Worm (Caenorhabditis elegans) whole organism, L4 larva: ENCODE measurements around the gene prmt-1.

ENCODE experiments used
- D1046.2 ChIP-seq: fragments of 200-800 bp; sonication (Bioruptor generic); IDR thresholded peaks from 2 replicates; pipeline ENCODE4 v1.3.6; 2022; ENCODE audit warnings: missing genetic modification characterization, missing compliant biosample characterization
- F26F4.8 ChIP-seq: fragments of 200-800 bp; sonication (Bioruptor generic); conservative IDR thresholded peaks from 2 replicates; pipeline ENCODE4 v1.3.6; 2022; ENCODE audit warnings: missing genetic modification characterization, missing compliant biosample characterization
- F44E2.7 ChIP-seq: fragments of 200-800 bp; sonication (Bioruptor generic); IDR thresholded peaks from 2 replicates; pipeline ENCODE4 v2.1.2; 2022; ENCODE audit warnings: missing genetic modification characterization, missing compliant biosample characterization
- R02D3.7 ChIP-seq: fragments of 150-350 bp; sonication (generic microtip); optimal IDR thresholded peaks from 3 replicates; lab custom pipeline; 2014; ENCODE audit warnings: missing biosample characterization, missing genetic modification characterization
- Y48G9A.11 ChIP-seq: fragments of 200-800 bp; sonication (Bioruptor generic); IDR thresholded peaks from 2 replicates; pipeline ENCODE4 v1.3.6; 2022; ENCODE audit warnings: missing genetic modification reagents, missing genetic modification characterization, missing compliant biosample characterization
- ZK546.5 ChIP-seq, 2 experiments: sonication (generic microtip); optimal IDR thresholded peaks; 2 replicates each; lab custom pipeline; 2017; ENCODE audit warnings: missing biosample characterization in 2 of 2, missing genetic modification characterization in 2 of 2
- aha-1 ChIP-seq: fragments of 150-350 bp; peaks from one replicate; lab custom pipeline; 2014; ENCODE audit warnings: missing biosample characterization, missing genetic modification characterization
- ceh-20 ChIP-seq: fragments of 200-800 bp; sonication (Bioruptor generic); IDR thresholded peaks from 2 replicates; pipeline ENCODE4 v1.3.6; 2022; ENCODE audit warnings: missing genetic modification reagents, missing genetic modification characterization, missing compliant biosample characterization
- ceh-44 ChIP-seq: fragments of 200-800 bp; sonication (Bioruptor generic); IDR thresholded peaks from 2 replicates; pipeline ENCODE4 v1.3.6; 2022; ENCODE audit warnings: missing genetic modification reagents, missing genetic modification characterization, missing compliant biosample characterization
- ceh-62 ChIP-seq: sonication (generic microtip); optimal IDR thresholded peaks from 2 replicates; lab custom pipeline; 2017; ENCODE audit warnings: missing biosample characterization, missing genetic modification characterization
- ceh-82 ChIP-seq: sonication (generic microtip); optimal IDR thresholded peaks from 2 replicates; lab custom pipeline; 2017; ENCODE audit warnings: missing biosample characterization, missing genetic modification characterization
- daf-8 ChIP-seq: fragments of 200-800 bp; sonication (Bioruptor generic); IDR thresholded peaks from 2 replicates; pipeline ENCODE4 v1.3.6; 2022; ENCODE audit warnings: missing genetic modification characterization, missing compliant biosample characterization
- dmd-6 ChIP-seq: fragments of 200-800 bp; sonication (Bioruptor generic); IDR thresholded peaks from 2 replicates; pipeline ENCODE4 v1.3.6; 2022; ENCODE audit warnings: missing genetic modification reagents, missing genetic modification characterization, missing compliant biosample characterization
- dpl-1 ChIP-seq: fragments of 150-350 bp; optimal IDR thresholded peaks from 2 replicates; lab custom pipeline; 2014; ENCODE audit warnings: missing biosample characterization, missing genetic modification reagents, missing genetic modification characterization
- gei-8 ChIP-seq: fragments of 200-800 bp; sonication (Bioruptor generic); optimal IDR thresholded peaks from 2 replicates; lab custom pipeline; 2018; ENCODE audit warnings: mild to moderate bottlenecking, missing genetic modification characterization, missing compliant biosample characterization
- hif-1 ChIP-seq, 2 experiments: sonication (generic microtip); optimal IDR thresholded peaks; 2 replicates each; lab custom pipeline; 2016 to 2017; ENCODE audit warnings: missing compliant biosample characterization in 2 of 2, missing genetic modification characterization in 2 of 2, missing genetic modification reagents in 2 of 2, missing genotype in 2 of 2, mild to moderate bottlenecking in 1 of 2
- hlh-30 ChIP-seq: sonication (generic microtip); optimal IDR thresholded peaks from 2 replicates; lab custom pipeline; 2017; ENCODE audit warnings: antibody characterized with exemption, mild to moderate bottlenecking, missing genetic modification characterization, missing compliant biosample characterization; ENCODE audit not compliant: insufficient read depth
- hmg-1.1 ChIP-seq: fragments of 200-800 bp; sonication (Bioruptor generic); IDR thresholded peaks from 2 replicates; pipeline ENCODE4 v1.3.6; 2022; ENCODE audit warnings: missing genetic modification reagents, missing genetic modification characterization, missing compliant biosample characterization
- lin-13 ChIP-seq: fragments of 150-350 bp; optimal IDR thresholded peaks from 2 replicates; lab custom pipeline; 2014; ENCODE audit warnings: missing biosample characterization, missing genetic modification reagents, missing genetic modification characterization
- lin-29 ChIP-seq: fragments of 200-800 bp; sonication (Bioruptor generic); IDR thresholded peaks from 2 replicates; pipeline ENCODE4 v1.3.6; 2022; ENCODE audit warnings: missing genetic modification reagents, missing genetic modification characterization, missing compliant biosample characterization
- lir-3 ChIP-seq: sonication (generic microtip); optimal IDR thresholded peaks from 2 replicates; lab custom pipeline; 2016; ENCODE audit warnings: mild to moderate bottlenecking, missing genetic modification characterization, missing compliant biosample characterization
- lsy-2 ChIP-seq, 2 experiments: fragments of 150-350 bp in 1 of 2; sonication (generic microtip) in 1 of 2; optimal IDR thresholded peaks; 2 replicates each; lab custom pipeline; 2014 to 2017; ENCODE audit warnings: missing biosample characterization in 2 of 2, missing genetic modification characterization in 2 of 2
- madf-5 ChIP-seq, 2 experiments: fragments of 200-800 bp; sonication (Bioruptor generic); IDR thresholded peaks; 2 replicates each; pipeline ENCODE4 v1.3.6; 2022; ENCODE audit warnings: missing compliant biosample characterization in 2 of 2, missing genetic modification characterization in 2 of 2
- mep-1 ChIP-seq: fragments of 150-350 bp; sonication (generic microtip); optimal IDR thresholded peaks from 3 replicates; lab custom pipeline; 2014; ENCODE audit warnings: missing biosample characterization, missing genetic modification characterization
- mes-2 ChIP-seq: sonication (generic microtip); optimal IDR thresholded peaks from 2 replicates; lab custom pipeline; 2016; ENCODE audit warnings: missing genotype, mild to moderate bottlenecking, missing genetic modification characterization, missing compliant biosample characterization; ENCODE audit not compliant: poor library complexity, severe bottlenecking
- mxl-2 ChIP-seq: fragments of 200-800 bp; sonication (Bioruptor generic); conservative IDR thresholded peaks from 2 replicates; pipeline ENCODE4 v1.3.6; 2022; ENCODE audit warnings: missing genetic modification reagents, missing genetic modification characterization, missing compliant biosample characterization
- nhr-28 ChIP-seq: fragments of 150-350 bp; optimal IDR thresholded peaks from 2 replicates; lab custom pipeline; 2014; ENCODE audit warnings: missing biosample characterization, missing genetic modification characterization
- nhr-42 ChIP-seq: fragments of 200-800 bp; sonication (Bioruptor generic); IDR thresholded peaks from 2 replicates; pipeline ENCODE4 v1.3.6; 2022; ENCODE audit warnings: missing genetic modification characterization, missing compliant biosample characterization
- nhr-48 ChIP-seq: sonication (generic microtip); optimal IDR thresholded peaks from 2 replicates; lab custom pipeline; 2016; ENCODE audit warnings: mild to moderate bottlenecking, missing genetic modification characterization, missing compliant biosample characterization
- nhr-6 ChIP-seq: fragments of 150-350 bp; optimal IDR thresholded peaks from 2 replicates; lab custom pipeline; 2014; ENCODE audit warnings: missing biosample characterization, missing genetic modification characterization
- nhr-77 ChIP-seq: fragments of 150-350 bp; optimal IDR thresholded peaks from 2 replicates; lab custom pipeline; 2014; ENCODE audit warnings: missing biosample characterization, missing genetic modification characterization
- pha-4 ChIP-seq, 2 experiments: fragments of 150-350 bp in 1 of 2; fragments of 200-800 bp in 1 of 2; sonication (Bioruptor generic) in 1 of 2; IDR thresholded peaks in 1 of 2; optimal IDR thresholded peaks in 1 of 2; 2 replicates each; pipeline versions ENCODE4 v1.3.6 to Lab custom; 2014 to 2022; ENCODE audit warnings: missing genetic modification characterization in 2 of 2, missing genetic modification reagents in 2 of 2, missing biosample characterization in 1 of 2, missing compliant biosample characterization in 1 of 2
- rbr-2 ChIP-seq: sonication (generic microtip); optimal IDR thresholded peaks from 2 replicates; lab custom pipeline; 2016; ENCODE audit warnings: missing genotype, missing genetic modification characterization, missing compliant biosample characterization
- sdz-12 ChIP-seq: fragments of 200-800 bp; sonication (Bioruptor generic); optimal IDR thresholded peaks from 2 replicates; lab custom pipeline; 2018; ENCODE audit warnings: mild to moderate bottlenecking, missing genetic modification characterization, missing compliant biosample characterization
- unc-130 ChIP-seq: sonication (generic microtip); optimal IDR thresholded peaks from 2 replicates; lab custom pipeline; 2016; ENCODE audit warnings: missing genetic modification reagents, missing genetic modification characterization, missing compliant biosample characterization
- unc-62 ChIP-seq, 3 experiments: fragments of 150-350 bp in 1 of 3; sonication (generic microtip); optimal IDR thresholded peaks in 2 of 3; peaks in 1 of 3; 1 replicate in 1 of 3; 2 replicates in 2 of 3; lab custom pipeline; 2014 to 2017; ENCODE audit warnings: missing biosample characterization in 3 of 3, missing genetic modification characterization in 3 of 3, missing genetic modification reagents in 3 of 3, missing genotype in 1 of 3
- zfp-2 ChIP-seq: sonication (generic microtip); optimal IDR thresholded peaks from 2 replicates; lab custom pipeline; 2016; ENCODE audit warnings: mild to moderate bottlenecking, missing genetic modification characterization, missing compliant biosample characterization
- zip-11 ChIP-seq: fragments of 200-800 bp; sonication (Bioruptor generic); IDR thresholded peaks from 2 replicates; pipeline ENCODE4 v1.3.6; 2022; ENCODE audit warnings: missing genetic modification characterization, missing compliant biosample characterization
- ztf-7 ChIP-seq: fragments of 150-350 bp; optimal IDR thresholded peaks from 2 replicates; lab custom pipeline; 2014; ENCODE audit warnings: missing biosample characterization, missing genetic modification characterization

Gene prmt-1

ce11 chrV:20269661-20270137 lies at the start of gene prmt-1, which contains the start of gene cdkr-3:
Gene prmt-1, minus strand, starts transcription at chrV:20269711.
Gene cdkr-3, plus strand, starts transcription at chrV:20270107.
- peak; percentile 65 for TF ChIP-seq mep-1 (tag; lab: Kevin White, UChicago)
- TF ChIP-seq hif-1 (tag; optimal IDR thresholded peaks at IDR 0.05; lab: Kevin White, UChicago): peak in 1 of 2 experiments; percentile 64
- no peak for TF ChIP-seq daf-8 (GFP tag; lab: Robert Waterston, UW)
- peak; percentile 46 for TF ChIP-seq nhr-28 (tag; lab: Kevin White, UChicago)
- no peak for TF ChIP-seq gei-8 (GFP tag; lab: Kevin White, UChicago)
- peak; percentile 68 for TF ChIP-seq nhr-6 (tag; lab: Kevin White, UChicago)
- TF ChIP-seq pha-4 (GFP tag; IDR thresholded peaks at IDR 0.05; lab: Robert Waterston, UW): no peak
- TF ChIP-seq pha-4 (tag; optimal IDR thresholded peaks at IDR 0.05; lab: Kevin White, UChicago): peak; percentile 61
- TF ChIP-seq unc-62 (GFP tag; optimal IDR thresholded peaks at IDR 0.05 in 1 of 2; lab: Kevin White, UChicago): peak in 1 of 2 experiments; percentile 90
- no peak for TF ChIP-seq unc-62 (tag; optimal IDR thresholded peaks at IDR 0.05; lab: Kevin White, UChicago)
- no peak for TF ChIP-seq F26F4.8
- TF ChIP-seq hmg-1.1: 0 out of 2 replicates have a peak, but pooled peaks have one; percentile 24
- peak; percentile 59 for TF ChIP-seq dpl-1 (GFP tag; lab: Kevin White, UChicago)
- no peak for TF ChIP-seq sdz-12 (GFP tag; lab: Kevin White, UChicago)
- peak; percentile 66 for TF ChIP-seq mes-2 (tag; lab: Kevin White, UChicago)
- no peak for TF ChIP-seq lir-3
- peak; percentile 16 for TF ChIP-seq hlh-30 (tag; lab: Kevin White, UChicago)
- TF ChIP-seq R02D3.7 (tag; lab: Kevin White, UChicago): peak; percentile 64
- no peak for TF ChIP-seq ceh-82 (tag; lab: Kevin White, UChicago)
- peak in 1 of 2 experiments; percentile 64 for TF ChIP-seq lsy-2 (tag; optimal IDR thresholded peaks at IDR 0.05; lab: Kevin White, UChicago)

DNA sequence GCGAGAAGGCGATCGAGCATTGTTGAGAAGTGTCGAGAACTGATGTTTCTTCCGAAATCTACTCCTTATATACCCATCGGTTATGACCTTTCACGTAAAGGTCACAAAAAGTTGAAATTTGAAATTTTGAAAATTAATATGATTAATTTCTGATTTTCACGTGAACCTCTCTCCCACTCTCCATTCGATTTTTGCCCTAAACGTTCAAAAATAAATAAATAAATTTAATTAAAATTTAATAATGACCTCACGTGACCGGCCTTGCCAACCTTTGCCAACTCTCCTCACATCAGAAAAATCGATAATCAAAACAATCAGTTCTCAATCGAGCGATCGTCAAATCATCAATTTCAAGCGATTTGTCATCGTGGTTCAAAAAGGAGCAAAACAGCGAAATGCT lies 47.9 kb upstream of the prmt-1 start, which contains the start of gene Y113G7C.1:
Gene Y113G7C.1 (plus strand): TSS at position 301 of the 400 bp plus-strand sequence.
- no peak for TF ChIP-seq rbr-2 (tag; lab: Kevin White, UChicago)
- peak; percentile 15 for TF ChIP-seq aha-1 (tag; lab: Kevin White, UChicago)

ce11 chrV:20311519-20311918 lies 42.0 kb upstream of the prmt-1 start, which contains the start of gene clec-262:
Gene clec-262, plus strand, starts transcription at chrV:20311819.
- TF ChIP-seq F44E2.7 (GFP tag; lab: Robert Waterston, UW) (no peak), ceh-44 (GFP tag; lab: Robert Waterston, UW) (no peak), lir-3 (no peak), lin-13 (no peak), nhr-28 (tag; lab: Kevin White, UChicago) (no peak), hmg-1.1 (no peak), nhr-42 (no peak), ceh-82 (tag; lab: Kevin White, UChicago) (no peak), pha-4 (GFP tag; IDR thresholded peaks at IDR 0.05; lab: Robert Waterston, UW) (no peak), pha-4 (tag; optimal IDR thresholded peaks at IDR 0.05; lab: Kevin White, UChicago) (no peak)

DNA sequence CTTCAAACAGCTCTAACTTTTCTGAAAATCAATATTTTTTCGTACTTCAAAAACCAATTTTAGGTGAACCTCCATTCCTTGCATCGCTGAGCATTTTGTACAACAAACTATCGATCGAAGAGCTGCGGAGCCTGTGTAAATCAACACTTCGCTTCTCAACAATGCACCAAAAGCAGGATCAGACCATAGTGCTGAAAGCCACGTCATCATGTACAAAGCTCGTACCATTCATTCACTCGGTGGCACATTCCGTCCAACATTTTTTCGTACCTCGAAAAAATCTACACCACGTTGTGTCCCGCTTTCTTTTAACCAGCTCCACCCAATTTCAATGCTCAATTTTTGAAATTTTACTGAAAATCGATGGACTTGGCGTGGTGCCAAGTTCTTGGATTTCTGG lies 41.1 kb upstream of the prmt-1 start, which contains the start of gene ZC15.10:
Gene ZC15.10 (plus strand): TSS at position 162 of the 400 bp plus-strand sequence.
- TF ChIP-seq unc-62 (GFP tag; optimal IDR thresholded peaks at IDR 0.05 in 1 of 2; lab: Kevin White, UChicago) (peak in 1 of 2 experiments; percentile 67), unc-62 (tag; optimal IDR thresholded peaks at IDR 0.05; lab: Kevin White, UChicago) (no peak), Y48G9A.11 (GFP tag; lab: Robert Waterston, UW) (no peak), F44E2.7 (GFP tag; lab: Robert Waterston, UW) (0 out of 2 replicates have a peak, but pooled peaks have one; percentile 53)

- no peak for TF ChIP-seq madf-5 (GFP tag; IDR thresholded peaks at IDR 0.05; lab: Robert Waterston, UW)
- TF ChIP-seq dmd-6 (GFP tag; lab: Robert Waterston, UW): no peak
- no peak for TF ChIP-seq nhr-48 (tag; lab: Kevin White, UChicago)
- TF ChIP-seq zfp-2 (tag; lab: Kevin White, UChicago): no peak
- TF ChIP-seq D1046.2: no peak
- TF ChIP-seq zip-11 (GFP tag; lab: Robert Waterston, UW): no peak
- TF ChIP-seq ceh-82 (tag; lab: Kevin White, UChicago): no peak
- no peak for TF ChIP-seq unc-130 (GFP tag; lab: Kevin White, UChicago)
- no peak for TF ChIP-seq mxl-2
- no peak for TF ChIP-seq ceh-20 (GFP tag; lab: Robert Waterston, UW)
- TF ChIP-seq sdz-12 (GFP tag; lab: Kevin White, UChicago): no peak
- TF ChIP-seq ceh-62 (tag; lab: Kevin White, UChicago): no peak
- TF ChIP-seq unc-62 (GFP tag; optimal IDR thresholded peaks at IDR 0.05 in 1 of 2; lab: Kevin White, UChicago): no peak
- no peak for TF ChIP-seq unc-62 (tag; optimal IDR thresholded peaks at IDR 0.05; lab: Kevin White, UChicago)
- TF ChIP-seq hmg-1.1: no peak
- TF ChIP-seq lin-29 (GFP tag; lab: Robert Waterston, UW): no peak
- no peak for TF ChIP-seq nhr-77 (tag; lab: Kevin White, UChicago)
- TF ChIP-seq ztf-7 (tag; lab: Kevin White, UChicago): no peak
- TF ChIP-seq lir-3: no peak
- no peak for TF ChIP-seq ZK546.5 (tag; optimal IDR thresholded peaks at IDR 0.05; lab: Kevin White, UChicago)
- no peak for TF ChIP-seq rbr-2 (tag; lab: Kevin White, UChicago)
These were observed 36.3 kb upstream of the prmt-1 start, which contains the start of gene ZC15.1 for ce11 chrV:20305803-20306202. Gene ZC15.1, plus strand, starts transcription at chrV:20306103.
